Worm (Caenorhabditis elegans): ENCODE data around the gene R02F11.11.

Gene R02F11.11

DNA sequence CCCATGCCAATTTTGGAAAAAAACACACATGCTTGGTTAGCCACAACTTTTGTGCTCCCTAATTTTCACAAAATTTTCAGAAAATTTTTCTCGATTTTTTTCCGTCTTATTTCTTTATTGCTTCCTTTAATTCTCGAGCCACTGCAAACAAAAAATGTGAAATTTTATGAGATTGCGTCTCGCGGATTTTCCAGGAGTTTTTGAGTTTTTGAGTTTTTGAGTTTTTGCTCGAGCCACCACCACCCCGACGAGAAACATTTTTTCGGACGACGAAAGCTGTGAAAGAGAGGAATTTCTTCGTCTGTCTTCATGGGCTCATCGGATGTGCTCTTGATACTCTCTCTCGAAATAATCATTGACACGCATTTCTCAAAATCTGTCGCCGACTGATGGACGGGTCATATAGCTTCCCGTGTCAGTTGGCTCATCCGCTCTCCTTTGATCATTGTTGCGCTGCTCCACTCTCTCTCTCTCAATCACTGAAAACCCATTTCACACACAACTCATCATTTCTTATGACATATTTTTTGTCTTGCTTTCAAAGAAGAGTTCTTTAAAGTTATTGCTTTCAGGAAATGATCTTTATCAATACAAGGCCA, 14.2 kb upstream of the R02F11.11 start, which contains the start of gene C18G1.1:
Gene C18G1.1 (plus strand): TSS at position 573 of the 599 bp plus-strand sequence.
- TF ChIP-seq him-1 (tag; optimal IDR thresholded peaks at IDR 0.05) (no peak), dao-5 (tag; optimal IDR thresholded peaks at IDR 0.05) (no peak), W03F9.2 (tag; optimal IDR thresholded peaks at IDR 0.05) (no peak)

DNA sequence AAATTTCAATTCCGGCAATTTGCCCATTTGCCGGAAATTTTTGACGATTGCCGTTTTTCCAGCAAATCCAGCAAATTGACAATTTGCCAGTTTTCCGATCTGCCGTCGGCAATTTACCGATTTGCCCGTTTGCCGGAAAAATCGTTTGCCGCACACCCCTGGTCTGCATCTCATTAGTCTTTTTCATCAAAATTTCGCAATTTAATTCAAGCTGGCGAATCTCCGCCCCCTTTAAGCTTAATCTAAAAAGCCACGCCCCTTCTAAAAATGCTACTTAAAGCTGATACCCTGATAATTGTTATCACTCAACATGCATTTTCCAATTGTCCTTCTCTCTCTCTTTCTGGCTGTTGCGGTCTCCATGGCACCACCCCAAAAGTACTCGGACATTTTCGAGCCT, 8.4 kb upstream of the R02F11.11 start, which contains the start of gene Y60C6A.1:
Gene Y60C6A.1 (plus strand): TSS at position 301 of the 400 bp plus-strand sequence.
- no peak for TF ChIP-seq W03F9.2 (tag; optimal IDR thresholded peaks at IDR 0.05)
- TF ChIP-seq dao-5 (tag; optimal IDR thresholded peaks at IDR 0.05) = no peak
- TF ChIP-seq him-1 (tag; optimal IDR thresholded peaks at IDR 0.05) = no peak

DNA sequence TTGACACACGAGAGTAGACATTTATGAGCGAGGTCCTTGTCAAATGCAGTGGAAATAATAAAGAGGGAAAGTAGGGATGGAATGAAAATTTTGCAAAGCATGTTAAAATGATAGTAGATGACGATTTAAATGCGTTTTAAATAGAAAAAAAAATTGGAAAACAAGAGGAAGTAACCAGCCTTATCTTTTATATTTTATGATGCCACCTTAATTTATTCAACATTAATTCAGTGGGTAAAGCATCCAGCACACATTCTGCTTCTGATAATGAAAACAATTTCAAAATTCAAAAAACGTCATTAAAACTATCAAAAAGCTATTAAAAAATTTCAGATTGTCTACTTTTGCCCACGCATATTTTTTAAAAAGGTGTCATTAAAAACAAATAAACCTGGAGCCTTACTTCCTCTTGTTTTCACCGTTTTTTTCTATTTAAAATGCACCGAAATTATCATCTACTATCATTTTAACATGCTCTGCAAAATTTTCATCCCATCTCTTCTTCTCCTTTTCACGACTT, 6.3 kb upstream of the R02F11.11 start, which contains the start of the genes Y60C6A.2 and Y60C6A.3:
Gene Y60C6A.2 (minus strand): TSS at position 101 of the 520 bp plus-strand sequence.
Gene Y60C6A.3 (plus strand): TSS at position 470 of the 520 bp plus-strand sequence.
- TF ChIP-seq him-1 (tag; optimal IDR thresholded peaks at IDR 0.05) (no peak), dao-5 (tag; optimal IDR thresholded peaks at IDR 0.05) (no peak), W03F9.2 (tag; optimal IDR thresholded peaks at IDR 0.05) (no peak)

DNA sequence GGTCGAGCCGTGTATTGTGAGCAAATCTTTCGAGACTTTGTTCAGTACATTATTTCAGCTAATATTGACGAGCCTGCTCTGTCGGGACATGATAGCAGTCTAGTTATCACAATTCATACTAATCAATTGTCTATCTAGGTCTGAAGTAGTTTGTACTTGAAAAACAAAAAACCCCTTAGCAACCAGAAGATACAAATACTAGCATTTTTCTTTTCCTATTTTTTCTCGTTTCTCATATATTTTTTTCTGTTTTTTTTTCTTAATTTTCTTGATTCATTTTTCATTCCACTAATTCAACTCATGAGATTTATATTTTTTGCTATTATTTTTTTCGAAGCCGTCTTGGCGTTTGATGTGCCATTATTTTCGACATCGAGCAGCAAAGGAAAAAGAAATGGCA, 4.5 kb upstream of the R02F11.11 start, which contains the start of gene R02F11.9:
Gene R02F11.9 (plus strand): TSS at position 301 of the 400 bp plus-strand sequence.
- TF ChIP-seq W03F9.2 (tag; optimal IDR thresholded peaks at IDR 0.05) = no peak
- TF ChIP-seq dao-5 (tag; optimal IDR thresholded peaks at IDR 0.05) = no peak
- no peak for TF ChIP-seq him-1 (tag; optimal IDR thresholded peaks at IDR 0.05)

DNA sequence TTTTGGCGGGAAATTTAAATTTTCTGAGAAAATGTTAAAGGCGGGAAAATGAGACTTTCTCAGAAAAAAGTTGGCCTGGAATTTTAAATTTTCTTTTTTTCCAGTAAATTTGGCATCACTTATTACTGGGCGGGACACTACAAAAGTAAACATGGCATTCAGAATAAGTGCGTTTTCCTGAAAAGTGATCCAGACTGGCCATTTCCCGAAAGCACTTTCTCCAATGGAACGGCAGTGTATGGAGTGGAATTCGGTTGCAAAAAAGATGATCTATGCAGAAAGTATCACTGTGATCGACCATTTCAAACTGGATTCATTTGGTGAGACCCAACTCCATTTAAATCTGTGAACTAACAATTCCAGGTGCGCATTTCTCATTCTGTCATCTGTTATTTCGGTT, 3.8 kb upstream of the R02F11.11 start:
- TF ChIP-seq him-1 (tag; optimal IDR thresholded peaks at IDR 0.05) = no peak
- no peak for TF ChIP-seq W03F9.2 (tag; optimal IDR thresholded peaks at IDR 0.05)
- TF ChIP-seq dao-5 (tag; optimal IDR thresholded peaks at IDR 0.05) = no peak

DNA sequence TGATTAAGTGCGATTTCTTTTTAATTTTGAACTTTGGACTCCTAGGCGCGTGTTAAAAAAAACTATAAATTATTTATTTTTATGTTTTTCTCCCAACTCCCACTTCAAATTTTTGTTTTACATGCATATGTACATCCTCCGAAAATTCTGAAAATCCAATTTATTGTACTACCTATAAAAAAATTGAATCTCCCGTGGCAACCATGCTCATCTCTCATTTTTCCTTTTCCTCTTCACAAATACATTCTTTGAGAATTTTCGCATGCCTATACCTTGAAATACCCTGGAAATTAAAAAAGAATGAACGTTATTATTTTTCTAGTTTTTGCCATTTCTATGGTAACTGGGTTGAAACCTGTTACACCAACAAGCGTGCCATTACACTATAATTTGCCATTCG, 2.8 kb upstream of the R02F11.11 start, which contains the start of gene R02F11.10:
Gene R02F11.10 (plus strand): TSS at position 301 of the 400 bp plus-strand sequence.
- TF ChIP-seq dao-5 (tag; optimal IDR thresholded peaks at IDR 0.05) (no peak), W03F9.2 (tag; optimal IDR thresholded peaks at IDR 0.05) (no peak), him-1 (tag; optimal IDR thresholded peaks at IDR 0.05) (no peak)

DNA sequence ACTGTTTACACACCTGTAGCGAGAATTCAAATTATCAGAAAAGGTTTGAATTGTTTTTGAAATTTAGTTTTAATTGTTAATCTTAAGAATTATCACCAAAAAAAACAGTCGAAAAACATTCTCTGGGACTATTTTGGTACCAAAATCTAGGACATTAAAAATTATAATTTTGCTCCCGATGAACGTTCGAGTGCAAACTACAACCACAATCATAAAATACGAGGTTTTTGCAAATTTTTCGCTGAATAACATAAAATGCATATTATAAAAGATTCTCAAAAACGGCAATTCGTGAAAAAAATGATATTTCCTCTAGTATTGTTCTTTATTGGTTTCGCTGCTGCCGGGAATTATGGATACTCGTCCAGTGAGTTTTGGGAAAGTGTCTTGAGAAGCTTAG, 1.3 kb upstream of the R02F11.11 start, which contains the start of gene R02F11.12:
Gene R02F11.12 (plus strand): TSS at position 301 of the 400 bp plus-strand sequence.
- TF ChIP-seq him-1 (tag; optimal IDR thresholded peaks at IDR 0.05) (no peak), dao-5 (tag; optimal IDR thresholded peaks at IDR 0.05) (no peak), W03F9.2 (tag; optimal IDR thresholded peaks at IDR 0.05) (no peak)

DNA sequence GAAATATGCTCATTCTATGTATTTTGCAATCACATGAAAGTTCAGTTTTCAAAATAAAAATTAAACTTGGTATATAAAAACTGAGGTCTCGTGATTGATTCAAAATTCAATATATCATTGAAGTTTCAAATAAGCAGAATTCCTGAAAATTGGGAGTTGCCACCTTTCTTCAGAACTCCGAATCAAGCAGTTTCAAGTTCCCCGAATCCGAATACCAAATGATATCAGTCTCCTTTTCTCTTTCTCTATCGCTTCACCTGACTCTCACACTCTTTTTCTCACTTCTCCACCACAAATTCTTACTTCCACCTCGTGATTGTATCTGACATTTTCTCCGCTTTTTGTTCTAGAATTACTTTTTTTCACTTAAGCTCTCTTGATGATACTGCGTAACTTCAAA, 2.6 kb downstream of the R02F11.11 start, which contains the start of gene R02F11.2:
Gene R02F11.2 (plus strand): TSS at position 292 of the 400 bp plus-strand sequence.
- TF ChIP-seq dao-5 (tag; optimal IDR thresholded peaks at IDR 0.05) (no peak), W03F9.2 (tag; optimal IDR thresholded peaks at IDR 0.05) (no peak)

DNA sequence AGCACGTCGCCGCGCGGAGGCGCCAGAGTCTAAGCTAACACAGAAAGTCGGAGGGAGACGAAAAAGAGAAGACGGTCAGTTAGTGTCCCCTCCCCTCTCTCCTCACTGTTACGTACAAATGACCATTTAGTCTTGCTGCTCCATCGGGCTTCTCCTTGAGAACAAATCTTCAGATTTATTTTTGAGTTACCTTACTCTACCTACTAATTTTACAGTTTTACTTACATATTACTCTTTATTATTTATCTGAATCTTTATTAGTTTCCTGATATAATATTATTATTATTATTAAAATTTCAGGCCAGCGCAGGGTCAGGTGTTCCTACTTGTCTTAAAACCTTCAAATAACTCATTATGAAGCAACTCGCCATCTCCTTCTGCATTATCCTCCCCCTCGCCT, 9.1 kb downstream of the R02F11.11 start, which contains the start of gene R02F11.1:
Gene R02F11.1 (plus strand): TSS at position 301 of the 400 bp plus-strand sequence.
- TF ChIP-seq dao-5 (tag; optimal IDR thresholded peaks at IDR 0.05) (no peak), W03F9.2 (tag; optimal IDR thresholded peaks at IDR 0.05) (no peak), him-1 (tag; optimal IDR thresholded peaks at IDR 0.05) (no peak)

DNA sequence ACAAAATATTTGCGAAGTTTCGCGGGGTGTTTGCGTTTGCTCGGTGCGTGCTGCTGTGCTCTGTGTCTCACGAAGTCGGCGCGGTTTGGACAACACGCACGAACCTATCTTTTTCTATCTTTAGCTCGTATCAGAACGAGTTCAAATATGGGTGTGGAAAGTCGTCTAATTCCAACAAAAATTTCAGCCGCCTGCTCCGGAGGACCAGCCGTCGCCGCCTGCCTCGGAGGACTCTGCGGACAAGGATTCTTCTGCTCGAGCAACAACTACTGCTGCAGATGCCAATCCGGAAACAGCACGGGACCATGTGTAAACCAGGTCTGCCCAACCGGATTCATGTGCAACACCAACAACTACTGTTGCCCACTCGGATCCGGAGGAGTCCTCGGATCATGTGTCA, 10.3 kb downstream of the R02F11.11 start:
- no peak for TF ChIP-seq dao-5 (tag; optimal IDR thresholded peaks at IDR 0.05)
- no peak for TF ChIP-seq him-1 (tag; optimal IDR thresholded peaks at IDR 0.05)
- no peak for TF ChIP-seq W03F9.2 (tag; optimal IDR thresholded peaks at IDR 0.05)

DNA sequence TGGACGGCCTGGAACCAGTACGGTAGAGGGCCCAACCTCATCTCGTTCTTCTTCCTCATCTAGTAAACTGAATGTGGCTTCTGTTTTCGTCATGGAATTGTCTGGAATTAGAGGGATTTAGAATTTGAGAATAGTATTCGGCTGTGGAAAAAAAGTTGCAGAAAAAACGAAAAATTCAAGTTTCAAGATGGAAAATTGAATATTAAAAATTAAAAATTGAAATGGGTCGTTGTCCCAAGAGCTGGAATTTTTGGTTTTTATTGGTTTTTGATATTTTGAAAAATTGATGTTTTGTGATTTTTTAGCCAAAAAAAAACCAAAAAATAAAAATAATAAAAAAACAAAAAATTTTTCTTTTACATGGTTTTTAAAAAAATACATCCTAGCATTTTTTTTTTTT, 14.2 kb downstream of the R02F11.11 start, which contains the start of gene R02F11.3:
Gene R02F11.3 (minus strand): TSS at position 101 of the 400 bp plus-strand sequence.
- TF ChIP-seq W03F9.2 (tag; optimal IDR thresholded peaks at IDR 0.05) (no peak), him-1 (tag; optimal IDR thresholded peaks at IDR 0.05) (no peak), dao-5 (tag; optimal IDR thresholded peaks at IDR 0.05) (no peak)

DNA sequence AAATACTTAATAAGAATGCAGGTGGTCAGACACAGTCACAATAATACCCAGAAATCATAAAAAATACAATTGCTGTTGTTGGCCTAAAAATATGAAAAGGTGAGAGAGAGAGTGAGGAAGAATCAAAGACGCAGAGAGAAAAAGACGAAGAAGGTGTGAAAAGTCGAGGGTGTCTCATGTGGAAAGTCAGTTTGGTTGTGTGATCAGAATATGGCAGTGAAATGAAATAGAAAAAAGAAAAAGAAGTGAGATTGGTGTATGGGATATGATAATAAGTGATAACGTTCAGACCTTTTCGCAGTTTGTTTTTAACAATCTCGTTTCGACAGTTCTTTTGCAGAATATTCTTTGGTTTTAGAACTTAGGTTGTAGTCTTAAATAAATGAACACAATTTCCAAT, 15.2 kb downstream of the R02F11.11 start:
- TF ChIP-seq dao-5 (tag; optimal IDR thresholded peaks at IDR 0.05) = no peak
- TF ChIP-seq him-1 (tag; optimal IDR thresholded peaks at IDR 0.05) = no peak
- TF ChIP-seq W03F9.2 (tag; optimal IDR thresholded peaks at IDR 0.05) = no peak

DNA sequence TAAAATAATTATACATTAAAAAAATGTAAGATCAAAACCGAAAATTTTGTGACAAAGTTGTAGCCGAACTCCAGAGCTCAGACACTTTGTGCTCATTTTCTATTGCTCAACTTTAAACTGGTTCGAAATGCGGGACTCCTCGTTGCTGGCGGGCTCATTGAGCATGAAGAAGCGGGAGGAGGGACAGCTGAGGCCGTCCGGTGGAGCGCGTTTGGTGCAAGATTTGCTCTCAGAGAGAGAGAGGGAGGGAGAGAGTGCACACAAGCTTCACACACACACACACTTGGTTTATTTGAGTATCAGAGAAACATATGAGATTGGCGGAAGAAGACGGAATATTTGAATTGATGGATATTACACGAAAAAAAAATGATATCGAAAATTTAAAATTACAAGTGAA, 19.0 kb downstream of the R02F11.11 start:
- TF ChIP-seq W03F9.2 (tag; optimal IDR thresholded peaks at IDR 0.05) (no peak), dao-5 (tag; optimal IDR thresholded peaks at IDR 0.05) (no peak), him-1 (tag; optimal IDR thresholded peaks at IDR 0.05) (no peak)

DNA sequence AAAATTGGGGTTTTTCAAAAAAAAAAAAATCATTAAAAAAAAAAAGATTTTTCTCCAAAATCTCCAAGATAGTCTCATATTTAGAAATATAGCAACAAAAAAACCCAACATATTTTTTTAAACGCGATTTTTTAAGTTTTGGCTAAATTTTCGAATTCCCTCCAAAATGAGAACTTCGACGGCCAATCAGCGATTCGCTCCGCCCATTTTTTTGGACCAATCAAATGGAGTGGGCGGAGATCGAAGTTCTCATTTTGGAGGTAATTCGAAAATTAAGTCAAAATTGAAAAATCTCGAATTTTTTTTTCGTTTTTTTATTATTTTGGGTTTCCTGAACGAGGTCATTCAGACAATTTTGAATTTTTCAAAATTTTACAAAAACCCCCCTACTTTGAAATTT, 22.2 kb downstream of the R02F11.11 start:
- no peak for TF ChIP-seq him-1 (tag; optimal IDR thresholded peaks at IDR 0.05)
- no peak for TF ChIP-seq W03F9.2 (tag; optimal IDR thresholded peaks at IDR 0.05)
- TF ChIP-seq dao-5 (tag; optimal IDR thresholded peaks at IDR 0.05) = no peak
